Fruit fly (Drosophila melanogaster): ENCODE results near the gene Polr2J.

Polr2J gene

DNA sequence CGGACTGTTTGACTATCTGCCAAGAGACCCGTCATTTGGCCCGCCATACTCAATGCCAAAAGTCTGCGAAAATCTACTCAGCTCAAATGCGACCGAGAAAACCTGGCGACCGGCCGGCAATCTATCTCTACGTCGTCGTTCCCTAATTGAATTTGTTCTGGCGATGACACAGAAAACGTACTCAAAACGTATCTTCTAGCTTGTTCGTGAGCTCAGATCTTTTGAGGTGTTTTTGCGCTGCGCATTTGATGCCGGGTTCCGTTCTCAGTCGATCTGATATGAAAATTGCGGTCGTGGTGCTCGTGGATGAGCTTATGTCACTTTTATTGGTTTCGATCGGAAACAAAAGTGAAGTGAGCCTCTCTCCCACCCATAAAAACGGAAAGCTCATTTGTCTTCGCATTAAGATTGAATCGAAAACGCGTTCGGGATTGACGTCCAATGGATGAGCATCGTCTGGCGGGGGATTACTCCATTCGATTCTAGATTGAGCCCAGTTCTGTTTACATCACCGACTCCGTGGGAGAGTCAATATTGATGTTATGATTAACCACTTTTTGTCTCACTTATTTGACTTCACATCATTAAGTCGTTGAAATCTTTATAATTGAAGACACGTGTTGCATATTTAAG, 22.4 kb downstream of the Polr2J start (continued):
- no peak for TF ChIP-seq CG18476 (GFP tag; optimal IDR thresholded peaks at IDR 0.05)
- TF ChIP-seq pita (GFP tag; optimal IDR thresholded peaks at IDR 0.05) = no peak
- TF ChIP-seq NC2β (GFP tag; optimal IDR thresholded peaks at IDR 0.05) = no peak
- TF ChIP-seq unc-4 (GFP tag; IDR thresholded peaks at IDR 0.05; ENCODE audit: partially characterized antibody) = no peak
- TF ChIP-seq CG31365 (tag; optimal IDR thresholded peaks at IDR 0.05) = peak; percentile 13
- no peak for TF ChIP-seq Jarid2 (GFP tag; optimal IDR thresholded peaks at IDR 0.05)
- TF ChIP-seq CG2202 (tag; optimal IDR thresholded peaks at IDR 0.05) = no peak
- no peak for TF ChIP-seq CG2712 (tag; optimal IDR thresholded peaks at IDR 0.05)
- TF ChIP-seq CG30020 (tag; optimal IDR thresholded peaks at IDR 0.05) = no peak
- TF ChIP-seq inv (GFP tag; IDR thresholded peaks at IDR 0.05; ENCODE audit: partially characterized antibody) = no peak
- no peak for TF ChIP-seq prd (optimal IDR thresholded peaks at IDR 0.05)
- no peak for TF ChIP-seq prd (GFP tag; IDR thresholded peaks at IDR 0.05)
- TF ChIP-seq Hsf (GFP tag; optimal IDR thresholded peaks at IDR 0.05) = no peak
- TF ChIP-seq cato (GFP tag; optimal IDR thresholded peaks at IDR 0.05; ENCODE audit: borderline replicate concordance) = no peak
- no peak for TF ChIP-seq CG12219 (GFP tag; optimal IDR thresholded peaks at IDR 0.05)
- TF ChIP-seq Rx (GFP tag; IDR thresholded peaks at IDR 0.05) = no peak
- TF ChIP-seq CG13424 (tag; optimal IDR thresholded peaks at IDR 0.05) = no peak
- peak; percentile 60 for TF ChIP-seq Hmr (GFP tag; optimal IDR thresholded peaks at IDR 0.05)
- no peak for TF ChIP-seq TFAM (GFP tag; optimal IDR thresholded peaks at IDR 0.05)
- TF ChIP-seq CG7786 (GFP tag; optimal IDR thresholded peaks at IDR 0.05) = no peak
- no peak for TF ChIP-seq Antp (GFP tag; optimal IDR thresholded peaks at IDR 0.05)
- TF ChIP-seq E2f1 (GFP tag; IDR thresholded peaks at IDR 0.05) = no peak
- no peak for TF ChIP-seq Sry-β (GFP tag; optimal IDR thresholded peaks at IDR 0.05)
- peak; percentile 43 for TF ChIP-seq wek (GFP tag; optimal IDR thresholded peaks at IDR 0.05)
- no peak for TF ChIP-seq Ada2b (GFP tag; IDR thresholded peaks at IDR 0.05)
- TF ChIP-seq abd-A (tag; optimal IDR thresholded peaks at IDR 0.05) = no peak
- TF ChIP-seq HLH54F (GFP tag; optimal IDR thresholded peaks at IDR 0.05) = no peak
- TF ChIP-seq CG18764 (GFP tag; optimal IDR thresholded peaks at IDR 0.05) = no peak
- peak; percentile 19 for TF ChIP-seq CG6765 (GFP tag; optimal IDR thresholded peaks at IDR 0.05)
- TF ChIP-seq HLH3B (GFP tag; IDR thresholded peaks at IDR 0.05) = no peak
- TF ChIP-seq CG17359 (tag; optimal IDR thresholded peaks at IDR 0.05) = peak; percentile 20
- TF ChIP-seq seq (GFP tag; IDR thresholded peaks at IDR 0.05) = no peak
- no peak for TF ChIP-seq fd3F (GFP tag; optimal IDR thresholded peaks at IDR 0.05)
- no peak for TF ChIP-seq Nf-YC (tag; optimal IDR thresholded peaks at IDR 0.05)
- TF ChIP-seq CG12236 (GFP tag; optimal IDR thresholded peaks at IDR 0.05) = no peak
- TF ChIP-seq CG12769 (tag; optimal IDR thresholded peaks at IDR 0.05) = peak; percentile 54
- TF ChIP-seq Camta (GFP tag; optimal IDR thresholded peaks at IDR 0.05) = no peak
- no peak for TF ChIP-seq cg (GFP tag; optimal IDR thresholded peaks at IDR 0.05)
- peak; percentile 77 for TF ChIP-seq schlank (tag; optimal IDR thresholded peaks at IDR 0.05)
- TF ChIP-seq Hmx (GFP tag; optimal IDR thresholded peaks at IDR 0.05) = no peak
- no peak for TF ChIP-seq HmgZ (tag; optimal IDR thresholded peaks at IDR 0.05)
- no peak for TF ChIP-seq fru (optimal IDR thresholded peaks at IDR 0.05)
- no peak for TF ChIP-seq z (GFP tag; IDR thresholded peaks at IDR 0.05)
- TF ChIP-seq CG3726 (GFP tag; IDR thresholded peaks at IDR 0.05) = no peak
- TF ChIP-seq eyg (GFP tag; optimal IDR thresholded peaks at IDR 0.05) = no peak
- no peak for TF ChIP-seq hbn (GFP tag; IDR thresholded peaks at IDR 0.05; ENCODE audit: partially characterized antibody)
- no peak for TF ChIP-seq Neu2 (GFP tag; optimal IDR thresholded peaks at IDR 0.05; ENCODE audit: borderline replicate concordance)
- no peak for TF ChIP-seq CG1602 (GFP tag; optimal IDR thresholded peaks at IDR 0.05)
- TF ChIP-seq CG11398 (GFP tag; optimal IDR thresholded peaks at IDR 0.05) = no peak
- no peak for TF ChIP-seq ind (GFP tag; optimal IDR thresholded peaks at IDR 0.05)
- no peak for TF ChIP-seq Spps (tag; optimal IDR thresholded peaks at IDR 0.05)
